Worm (Caenorhabditis elegans) whole organism, late embryonic: ENCODE measurements around the gene ncx-1.

Experiments used
- C08G9.2 ChIP-seq: sonication (generic microtip); optimal IDR thresholded peaks from 2 replicates; lab custom pipeline; 2016; ENCODE audit warnings: mild to moderate bottlenecking, missing genetic modification characterization, moderate library complexity, missing compliant biosample characterization
- K02D7.2 ChIP-seq: sonication (generic microtip); optimal IDR thresholded peaks from 2 replicates; lab custom pipeline; 2017; ENCODE audit warnings: mild to moderate bottlenecking, missing genetic modification characterization, missing compliant biosample characterization
- K09A11.1 ChIP-seq: sonication (generic microtip); optimal IDR thresholded peaks from 2 replicates; lab custom pipeline; 2017; ENCODE audit warnings: antibody characterized with exemption, mild to moderate bottlenecking, missing genetic modification characterization, missing compliant biosample characterization; ENCODE audit not compliant: insufficient read depth
- T23F11.4 ChIP-seq: fragments of 200-800 bp; sonication (Bioruptor generic); optimal IDR thresholded peaks from 2 replicates; lab custom pipeline; 2018; ENCODE audit warnings: mild to moderate bottlenecking, missing genetic modification characterization, missing compliant biosample characterization
- ama-1 ChIP-seq: fragments of 150-350 bp; optimal IDR thresholded peaks from 2 replicates; lab custom pipeline; 2014
- ceh-14 ChIP-seq: sonication (generic microtip); optimal IDR thresholded peaks from 2 replicates; lab custom pipeline; 2016; ENCODE audit warnings: missing genotype, missing genetic modification characterization, missing compliant biosample characterization
- ceh-19 ChIP-seq: fragments of 200-800 bp; sonication (Bioruptor generic); optimal IDR thresholded peaks from 2 replicates; lab custom pipeline; 2018; ENCODE audit warnings: mild to moderate bottlenecking, missing genetic modification characterization, missing compliant biosample characterization
- ceh-24 ChIP-seq: sonication (generic microtip); optimal IDR thresholded peaks from 2 replicates; lab custom pipeline; 2016; ENCODE audit warnings: mild to moderate bottlenecking, missing genetic modification characterization, missing compliant biosample characterization
- ceh-34 ChIP-seq: sonication (generic microtip); optimal IDR thresholded peaks from 2 replicates; lab custom pipeline; 2016; ENCODE audit warnings: mild to moderate bottlenecking, missing genetic modification characterization, missing compliant biosample characterization
- ceh-48 ChIP-seq: sonication (generic microtip); optimal IDR thresholded peaks from 2 replicates; lab custom pipeline; 2016; ENCODE audit warnings: missing genetic modification characterization, inconsistent platforms, missing compliant biosample characterization
- ceh-9 ChIP-seq: sonication (generic microtip); optimal IDR thresholded peaks from 2 replicates; lab custom pipeline; 2016; ENCODE audit warnings: mild to moderate bottlenecking, missing genetic modification characterization, inconsistent platforms, missing compliant biosample characterization
- che-1 ChIP-seq: sonication (generic microtip); optimal IDR thresholded peaks from 2 replicates; lab custom pipeline; 2016; ENCODE audit warnings: mild to moderate bottlenecking, missing genetic modification characterization, missing compliant biosample characterization
- dmd-4 ChIP-seq: sonication (generic microtip); optimal IDR thresholded peaks from 2 replicates; lab custom pipeline; 2016; ENCODE audit warnings: borderline replicate concordance, missing genetic modification characterization, missing compliant biosample characterization
- dve-1 ChIP-seq: sonication (generic microtip); optimal IDR thresholded peaks from 2 replicates; lab custom pipeline; 2017; ENCODE audit warnings: antibody characterized with exemption, mild to moderate bottlenecking, missing genetic modification characterization, missing compliant biosample characterization
- elt-2 ChIP-seq: sonication (generic microtip); optimal IDR thresholded peaks from 2 replicates; lab custom pipeline; 2016; ENCODE audit warnings: missing genetic modification reagents, missing genetic modification characterization, missing compliant biosample characterization
- elt-4 ChIP-seq: sonication (generic microtip); optimal IDR thresholded peaks from 2 replicates; lab custom pipeline; 2016; ENCODE audit warnings: missing genetic modification characterization, missing compliant biosample characterization
- eyg-1 ChIP-seq: sonication (generic microtip); optimal IDR thresholded peaks from 2 replicates; lab custom pipeline; 2016; ENCODE audit warnings: missing genotype, missing genetic modification characterization, missing compliant biosample characterization
- fkh-6 ChIP-seq: sonication (generic microtip); optimal IDR thresholded peaks from 2 replicates; lab custom pipeline; 2016; ENCODE audit warnings: missing genetic modification characterization, missing compliant biosample characterization
- gmeb-2 ChIP-seq: sonication (generic microtip); optimal IDR thresholded peaks from 2 replicates; lab custom pipeline; 2016; ENCODE audit warnings: missing genetic modification characterization, inconsistent platforms, missing compliant biosample characterization
- hlh-30 ChIP-seq: sonication (generic microtip); optimal IDR thresholded peaks from 2 replicates; lab custom pipeline; 2017; ENCODE audit warnings: antibody characterized with exemption, missing genetic modification characterization, missing compliant biosample characterization; ENCODE audit not compliant: insufficient read depth
- hlh-8 ChIP-seq: sonication (generic microtip); optimal IDR thresholded peaks from 2 replicates; lab custom pipeline; 2016; ENCODE audit warnings: missing genotype, missing genetic modification characterization, missing compliant biosample characterization
- lim-6 ChIP-seq: sonication (generic microtip); optimal IDR thresholded peaks from 2 replicates; lab custom pipeline; 2016; ENCODE audit warnings: missing genetic modification characterization, missing compliant biosample characterization
- nfya-1 ChIP-seq: sonication (generic microtip); optimal IDR thresholded peaks from 2 replicates; lab custom pipeline; 2017; ENCODE audit warnings: missing genetic modification characterization, mild to moderate bottlenecking, missing compliant biosample characterization, antibody characterized with exemption, moderate library complexity
- nhr-11 ChIP-seq: fragments of 150-350 bp; optimal IDR thresholded peaks from 2 replicates; lab custom pipeline; 2014; ENCODE audit warnings: missing biosample characterization, missing genetic modification characterization
- npax-4 ChIP-seq: sonication (generic microtip); optimal IDR thresholded peaks from 2 replicates; lab custom pipeline; 2016; ENCODE audit warnings: missing genetic modification characterization, missing compliant biosample characterization
- pax-1 ChIP-seq: fragments of 150-350 bp; optimal IDR thresholded peaks from 2 replicates; lab custom pipeline; 2014; ENCODE audit warnings: missing biosample characterization, missing genetic modification characterization
- pha-4 ChIP-seq: fragments of 150-350 bp; optimal IDR thresholded peaks from 2 replicates; lab custom pipeline; 2018; ENCODE audit warnings: missing biosample characterization, missing genetic modification reagents, missing genetic modification characterization
- syd-9 ChIP-seq: sonication (generic microtip); optimal IDR thresholded peaks from 2 replicates; lab custom pipeline; 2016; ENCODE audit warnings: mild to moderate bottlenecking, missing genetic modification characterization, moderate library complexity, missing compliant biosample characterization
- tbx-2 ChIP-seq: sonication (generic microtip); optimal IDR thresholded peaks from 2 replicates; lab custom pipeline; 2016; ENCODE audit warnings: missing genetic modification characterization, missing compliant biosample characterization
- ttx-3 ChIP-seq: sonication (generic microtip); optimal IDR thresholded peaks from 2 replicates; lab custom pipeline; 2016; ENCODE audit warnings: missing genetic modification reagents, missing genetic modification characterization, missing compliant biosample characterization
- unc-42 ChIP-seq: sonication (generic microtip); optimal IDR thresholded peaks from 2 replicates; lab custom pipeline; 2016; ENCODE audit warnings: missing genotype, missing genetic modification characterization, missing compliant biosample characterization
- unc-55 ChIP-seq: sonication (generic microtip); optimal IDR thresholded peaks from 2 replicates; lab custom pipeline; 2017; ENCODE audit warnings: missing biosample characterization, missing genetic modification reagents, missing genetic modification characterization
- ztf-16 ChIP-seq: sonication (generic microtip); optimal IDR thresholded peaks from 2 replicates; lab custom pipeline; 2017; ENCODE audit warnings: missing genetic modification characterization, missing compliant biosample characterization

ncx-1 gene

DNA sequence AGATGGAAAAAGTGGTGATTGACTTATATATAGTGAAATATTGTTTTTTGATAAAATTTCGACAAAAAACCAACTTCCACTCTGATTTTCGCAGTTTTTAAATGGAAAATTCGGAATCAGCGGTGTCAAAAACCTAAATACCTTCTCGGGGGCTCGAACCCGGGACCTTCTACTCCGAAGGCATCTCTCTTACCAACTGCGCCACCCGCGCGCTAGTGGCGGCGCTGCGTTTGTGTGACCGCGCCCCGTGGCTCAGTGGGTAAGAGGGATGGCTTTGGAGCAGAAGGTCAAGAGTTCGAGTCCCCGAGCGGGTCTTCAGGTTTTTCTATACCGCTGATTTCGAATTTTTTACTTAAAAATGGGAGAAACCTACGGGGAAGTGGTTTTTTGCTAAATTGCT, 4.7 kb upstream of the ncx-1 start:
- TF ChIP-seq hlh-8 (tag; lab: Kevin White, UChicago), result no peak
- TF ChIP-seq hlh-30, result no peak
- TF ChIP-seq eyg-1 (tag; lab: Kevin White, UChicago), result no peak
- TF ChIP-seq che-1 (tag; lab: Kevin White, UChicago), result no peak
- no peak for TF ChIP-seq ceh-24 (tag; lab: Kevin White, UChicago)
- no peak for TF ChIP-seq nhr-11 (tag; lab: Kevin White, UChicago)
- TF ChIP-seq ceh-14, result no peak
- no peak for TF ChIP-seq npax-4

ce11 chrV:20124393-20124792, 3.9 kb upstream of the ncx-1 start:
- TF ChIP-seq ceh-24 (tag; lab: Kevin White, UChicago), result no peak
- TF ChIP-seq pax-1, result no peak
- TF ChIP-seq tbx-2 (tag; lab: Kevin White, UChicago), result no peak
- TF ChIP-seq dmd-4 (tag; lab: Kevin White, UChicago), result no peak
- no peak for TF ChIP-seq nhr-11 (tag; lab: Kevin White, UChicago)
- no peak for TF ChIP-seq npax-4

- TF ChIP-seq nfya-1 (tag; lab: Kevin White, UChicago), result no peak
- no peak for TF ChIP-seq dve-1 (tag; lab: Kevin White, UChicago)
- no peak for TF ChIP-seq ceh-48 (tag; lab: Kevin White, UChicago)
- TF ChIP-seq dmd-4 (tag; lab: Kevin White, UChicago), result no peak
- no peak for TF ChIP-seq C08G9.2 (tag; lab: Kevin White, UChicago)
- no peak for TF ChIP-seq elt-4
- TF ChIP-seq K02D7.2 (tag; lab: Kevin White, UChicago), result no peak
- no peak for TF ChIP-seq unc-42 (tag; lab: Kevin White, UChicago)
- no peak for TF ChIP-seq elt-2
Measured at ce11 chrV:20123616-20124015, 3.1 kb upstream of the ncx-1 start.

ce11 chrV:20123010-20123409, 2.5 kb upstream of the ncx-1 start:
- TF ChIP-seq unc-55 (GFP tag; lab: Kevin White, UChicago) (no peak), fkh-6 (tag; lab: Kevin White, UChicago) (no peak), gmeb-2 (tag; lab: Kevin White, UChicago) (no peak), ceh-9 (tag; lab: Kevin White, UChicago) (no peak), ztf-16 (tag; lab: Kevin White, UChicago) (no peak), unc-42 (tag; lab: Kevin White, UChicago) (no peak), syd-9 (tag; lab: Kevin White, UChicago) (no peak), nhr-11 (tag; lab: Kevin White, UChicago) (no peak), ceh-34 (tag; lab: Kevin White, UChicago) (no peak), lim-6 (tag; lab: Kevin White, UChicago) (no peak)

DNA sequence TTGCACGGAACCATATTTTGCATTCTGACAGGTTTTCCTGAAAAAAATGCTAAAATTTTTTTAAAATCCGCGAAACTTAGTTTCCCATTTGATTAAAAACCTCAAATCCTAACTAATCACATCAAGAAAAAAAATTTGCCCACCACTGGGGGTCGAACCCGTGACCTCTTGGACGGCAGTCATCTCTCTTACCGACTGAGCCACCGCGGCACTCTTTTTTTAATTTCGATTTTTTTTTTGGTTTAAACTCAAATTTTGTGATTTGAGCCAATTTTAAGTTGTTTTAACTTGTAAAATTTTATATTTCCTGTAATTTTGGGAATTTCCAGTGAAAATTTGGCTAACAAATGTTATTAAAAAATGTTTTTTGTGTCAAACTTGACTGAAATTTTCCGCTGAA, 703 bp downstream of the ncx-1 start:
- no peak for TF ChIP-seq K09A11.1 (tag; lab: Kevin White, UChicago)
- TF ChIP-seq T23F11.4, result no peak
- no peak for TF ChIP-seq ama-1
- TF ChIP-seq gmeb-2 (tag; lab: Kevin White, UChicago), result no peak
- TF ChIP-seq pha-4 (tag; lab: Kevin White, UChicago), result no peak
- TF ChIP-seq ceh-19, result no peak

DNA sequence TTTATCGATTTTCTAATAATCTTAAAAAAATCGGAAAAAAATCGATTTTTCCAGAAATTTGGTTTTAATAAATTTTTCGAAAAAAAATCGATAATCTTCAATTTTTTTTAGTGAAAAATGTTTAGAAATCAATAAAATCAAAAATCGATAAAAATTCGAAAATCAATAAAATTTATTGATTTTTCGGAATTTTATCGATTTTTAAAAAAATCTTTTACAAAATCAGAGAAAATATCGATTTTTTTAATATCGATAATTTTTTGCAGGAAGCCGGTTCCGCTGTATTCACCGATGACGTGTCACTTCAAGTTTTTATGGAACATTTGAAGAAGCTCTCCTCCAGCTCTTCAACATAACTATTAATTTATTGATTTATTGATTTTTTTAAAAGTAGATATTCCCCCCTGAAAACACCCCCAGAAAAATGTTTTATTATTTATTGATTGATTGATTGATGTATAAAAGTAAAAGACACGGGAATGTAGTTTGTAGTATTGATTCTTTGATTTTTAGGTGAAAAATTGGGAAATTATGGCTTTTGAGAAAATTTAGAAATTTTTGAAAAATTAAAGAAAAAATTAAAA, 15.2 kb downstream of the ncx-1 start:
- TF ChIP-seq ttx-3 (tag; lab: Kevin White, UChicago), result no peak
- TF ChIP-seq ceh-48 (tag; lab: Kevin White, UChicago), result peak; percentile 43
- TF ChIP-seq, all 69 proteins: peak for 1
